Fruit fly (Drosophila melanogaster) whole organism: ENCODE data around the gene CG34452.

Source experiments
- psq ChIP-seq: fragments of >200 bp; optimal IDR thresholded peaks from 2 replicates; lab custom pipeline; 2017
- usp ChIP-seq: fragments of >200 bp; optimal IDR thresholded peaks from 2 replicates; lab custom pipeline; 2017; ENCODE audit warnings: missing biosample characterization, missing genetic modification characterization, mixed read lengths

DNA sequence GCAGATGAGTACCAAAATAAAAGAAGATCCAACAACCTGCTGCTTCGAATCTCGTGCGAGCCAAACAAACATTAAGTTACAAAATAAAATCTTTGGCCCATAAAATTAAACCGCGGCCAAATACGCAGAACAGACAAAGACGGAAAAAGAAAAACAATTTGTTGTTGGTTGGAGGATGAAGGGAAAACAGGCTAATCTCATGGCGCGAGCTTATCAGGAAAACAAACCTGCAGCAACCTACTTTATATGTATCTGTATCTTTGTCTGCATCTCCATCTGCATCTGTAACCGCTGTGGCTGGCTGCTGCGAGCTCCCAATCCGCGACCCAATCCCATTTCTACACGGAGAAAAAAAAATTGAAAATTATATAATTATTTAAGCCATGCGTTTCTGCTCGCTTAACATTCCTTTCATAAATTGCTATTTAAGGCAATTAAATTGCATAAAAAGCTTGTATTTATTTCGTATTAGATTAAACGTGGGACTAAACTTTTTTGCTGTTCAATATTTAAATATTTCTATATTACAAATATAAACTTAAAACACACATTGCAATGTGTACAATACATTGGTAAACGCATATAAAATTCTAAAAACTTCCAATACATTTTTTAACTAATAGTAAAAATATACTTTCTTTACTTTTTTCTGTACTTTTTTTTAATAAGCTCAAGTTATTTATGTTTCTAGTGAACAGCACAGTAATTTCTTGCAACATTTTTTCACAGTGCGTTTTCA is 5.3 kb upstream of the CG34452 start:
- TF ChIP-seq psq (no peak), usp (GFP tag; lab: Kevin White, UChicago) (no peak)
